Fruit fly (Drosophila melanogaster) whole organism, prepupa: ENCODE data around the gene CG3713.

Experiments
- CG10631 ChIP-seq: fragments of 200-800 bp; sonication (Bioruptor generic); optimal IDR thresholded peaks from 2 replicates; lab custom pipeline; 2016; ENCODE audit warnings: missing biosample characterization, missing genetic modification characterization
- CG10669 ChIP-seq: fragments of 200-800 bp; sonication (Bioruptor generic); optimal IDR thresholded peaks from 3 replicates; lab custom pipeline; 2018; ENCODE audit warnings: missing biosample characterization, mild to moderate bottlenecking, missing genetic modification characterization, moderate library complexity
- CG11294 ChIP-seq: fragments of 200-800 bp; sonication (Bioruptor generic); IDR thresholded peaks from 2 replicates; pipeline ENCODE4 v1.3.6; 2022; ENCODE audit warnings: missing biosample characterization, missing genetic modification characterization
- CG11762 ChIP-seq: fragments of 200-800 bp; sonication (Bioruptor generic); optimal IDR thresholded peaks from 3 replicates; lab custom pipeline; 2016; ENCODE audit warnings: missing biosample characterization, missing genetic modification characterization; ENCODE audit not compliant: insufficient read depth
- CG15336 ChIP-seq: fragments of 200-800 bp; sonication (Bioruptor generic); IDR thresholded peaks from 2 replicates; pipeline ENCODE4 v1.3.6; 2022; ENCODE audit warnings: missing biosample characterization, missing genetic modification characterization
- CG1621 ChIP-seq: fragments of 200-800 bp; sonication (Bioruptor generic); optimal IDR thresholded peaks from 3 replicates; lab custom pipeline; 2018; ENCODE audit warnings: missing biosample characterization, mild to moderate bottlenecking, missing genetic modification characterization
- CG16779 ChIP-seq: fragments of 200-800 bp; sonication (Bioruptor generic); optimal IDR thresholded peaks from 3 replicates; lab custom pipeline; 2017; ENCODE audit warnings: missing biosample characterization, mild to moderate bottlenecking, missing genetic modification characterization
- CG3032 ChIP-seq: fragments of 200-800 bp; optimal IDR thresholded peaks from 2 replicates; lab custom pipeline; 2019; ENCODE audit warnings: missing biosample characterization, mild to moderate bottlenecking, missing genetic modification characterization, moderate library complexity
- CG32006 ChIP-seq: fragments of 200-800 bp; sonication (Bioruptor generic); optimal IDR thresholded peaks from 3 replicates; lab custom pipeline; 2017; ENCODE audit warnings: missing biosample characterization, mild to moderate bottlenecking, missing genetic modification characterization
- CG34406 ChIP-seq: fragments of 200-800 bp; sonication (Bioruptor generic); optimal IDR thresholded peaks from 3 replicates; lab custom pipeline; 2016; ENCODE audit warnings: missing biosample characterization, missing genetic modification characterization
- CG3919 ChIP-seq: fragments of 200-800 bp; sonication (Bioruptor generic); optimal IDR thresholded peaks from 3 replicates; lab custom pipeline; 2016; ENCODE audit warnings: missing biosample characterization, missing genetic modification characterization
- CG4318 ChIP-seq: fragments of 200-800 bp; sonication (Bioruptor generic); optimal IDR thresholded peaks from 3 replicates; lab custom pipeline; 2017; ENCODE audit warnings: missing biosample characterization, mild to moderate bottlenecking, missing genetic modification characterization
- CG6276 ChIP-seq: fragments of 200-800 bp; sonication (Bioruptor generic); optimal IDR thresholded peaks from 2 replicates; lab custom pipeline; 2017; ENCODE audit warnings: missing biosample characterization, mild to moderate bottlenecking, missing genetic modification characterization
- CG6808 ChIP-seq: fragments of 200-800 bp; sonication (Bioruptor generic); optimal IDR thresholded peaks from 3 replicates; lab custom pipeline; 2017; ENCODE audit warnings: missing biosample characterization, missing genetic modification characterization, mild to moderate bottlenecking, moderate library complexity, missing genetic modification reagents
- CG7368 ChIP-seq: fragments of 200-800 bp; sonication (Bioruptor generic); optimal IDR thresholded peaks from 3 replicates; lab custom pipeline; 2016; ENCODE audit warnings: missing biosample characterization, missing genetic modification characterization
- CG8119 ChIP-seq: fragments of 200-800 bp; sonication (Bioruptor generic); IDR thresholded peaks from 3 replicates; pipeline ENCODE4 v1.3.6; 2022; ENCODE audit warnings: missing biosample characterization, missing genetic modification characterization
- CG9139 ChIP-seq: fragments of 200-800 bp; sonication (Bioruptor generic); optimal IDR thresholded peaks from 3 replicates; lab custom pipeline; 2017; ENCODE audit warnings: missing biosample characterization, mild to moderate bottlenecking, missing genetic modification characterization
- Eip78C ChIP-seq: fragments of 200-800 bp; sonication (Bioruptor generic); peaks from one replicate; lab custom pipeline; 2016; ENCODE audit warnings: missing biosample characterization, missing genetic modification characterization
- Eip93F ChIP-seq: fragments of 200-800 bp; sonication (Bioruptor generic); optimal IDR thresholded peaks from 2 replicates; lab custom pipeline; 2016; ENCODE audit warnings: missing biosample characterization, mild to moderate bottlenecking, missing genetic modification characterization
- Ets21C ChIP-seq: fragments of 200-800 bp; sonication (Bioruptor generic); optimal IDR thresholded peaks from 3 replicates; lab custom pipeline; 2016; ENCODE audit warnings: missing biosample characterization, missing genetic modification characterization
- Gug ChIP-seq: fragments of 200-800 bp; sonication (Bioruptor generic); IDR thresholded peaks from 2 replicates; pipeline ENCODE4 v1.3.6; 2022; ENCODE audit warnings: missing biosample characterization, missing genetic modification characterization
- Hr38 ChIP-seq: sonication (Bioruptor generic); optimal IDR thresholded peaks from 2 replicates; lab custom pipeline; 2016; ENCODE audit warnings: missing biosample characterization, missing genetic modification characterization
- Hr39 ChIP-seq: fragments of 200-800 bp; sonication (Bioruptor generic); optimal IDR thresholded peaks from 2 replicates; lab custom pipeline; 2016; ENCODE audit warnings: missing biosample characterization, missing genetic modification characterization
- Smox ChIP-seq: fragments of 200-800 bp; sonication (Bioruptor generic); optimal IDR thresholded peaks from 3 replicates; lab custom pipeline; 2016; ENCODE audit warnings: missing biosample characterization, missing genetic modification characterization
- Sox14 ChIP-seq: fragments of 200-800 bp; sonication (Bioruptor generic); optimal IDR thresholded peaks from 3 replicates; lab custom pipeline; 2016; ENCODE audit warnings: missing biosample characterization, missing genetic modification characterization
- Sox15 ChIP-seq: fragments of 200-800 bp; sonication (Bioruptor generic); optimal IDR thresholded peaks from 3 replicates; lab custom pipeline; 2016; ENCODE audit warnings: missing biosample characterization, missing genetic modification characterization
- achi ChIP-seq: fragments of 200-800 bp; sonication (Bioruptor generic); optimal IDR thresholded peaks from 3 replicates; lab custom pipeline; 2016; ENCODE audit warnings: missing biosample characterization, missing genetic modification characterization
- acj6 ChIP-seq: fragments of 200-800 bp; sonication (Bioruptor generic); optimal IDR thresholded peaks from 3 replicates; lab custom pipeline; 2016; ENCODE audit warnings: missing biosample characterization, missing genetic modification characterization
- cyc ChIP-seq: fragments of 200-800 bp; sonication (Bioruptor generic); optimal IDR thresholded peaks from 3 replicates; lab custom pipeline; 2016; ENCODE audit warnings: missing biosample characterization, missing genetic modification characterization
- dac ChIP-seq: fragments of 200-800 bp; sonication (Bioruptor generic); optimal IDR thresholded peaks from 2 replicates; lab custom pipeline; 2017; ENCODE audit warnings: missing biosample characterization, mild to moderate bottlenecking, missing genetic modification characterization
- dsx ChIP-seq: fragments of 200-800 bp; optimal IDR thresholded peaks from 3 replicates; lab custom pipeline; 2019; ENCODE audit warnings: missing biosample characterization, mild to moderate bottlenecking, missing genetic modification characterization, moderate library complexity; ENCODE audit not compliant: poor library complexity, severe bottlenecking
- eg ChIP-seq: fragments of 200-800 bp; sonication (Bioruptor generic); IDR thresholded peaks from 3 replicates; pipeline ENCODE4 v1.3.6; 2022; ENCODE audit warnings: missing biosample characterization, missing genetic modification characterization
- esn ChIP-seq: fragments of 200-800 bp; sonication (Bioruptor generic); optimal IDR thresholded peaks from 2 replicates; lab custom pipeline; 2016; ENCODE audit warnings: missing biosample characterization, mild to moderate bottlenecking, missing genetic modification characterization, moderate library complexity
- fd59A ChIP-seq: fragments of 200-800 bp; sonication (Bioruptor generic); optimal IDR thresholded peaks from 2 replicates; lab custom pipeline; 2017; ENCODE audit warnings: missing biosample characterization, mild to moderate bottlenecking, missing genetic modification characterization, missing genetic modification reagents
- fd85E ChIP-seq: fragments of 200-800 bp; sonication (Bioruptor generic); optimal IDR thresholded peaks from 3 replicates; lab custom pipeline; 2016; ENCODE audit warnings: missing biosample characterization, missing genetic modification characterization
- fkh ChIP-seq: fragments of 200-800 bp; sonication (Bioruptor generic); optimal IDR thresholded peaks from 3 replicates; lab custom pipeline; 2017; ENCODE audit warnings: missing biosample characterization, mild to moderate bottlenecking, missing genetic modification characterization, moderate library complexity
- lz ChIP-seq: fragments of 200-800 bp; sonication (Bioruptor generic); optimal IDR thresholded peaks from 3 replicates; lab custom pipeline; 2016; ENCODE audit warnings: missing biosample characterization, missing genetic modification characterization
- net ChIP-seq: fragments of 200-800 bp; sonication (Bioruptor generic); optimal IDR thresholded peaks from 3 replicates; lab custom pipeline; 2016; ENCODE audit warnings: missing biosample characterization, missing genetic modification characterization
- pdm3 ChIP-seq: fragments of 200-800 bp; sonication (Bioruptor generic); optimal IDR thresholded peaks from 3 replicates; lab custom pipeline; 2016; ENCODE audit warnings: missing biosample characterization, missing genetic modification characterization
- salr ChIP-seq, 2 experiments: fragments of 200-800 bp; sonication (Bioruptor generic); optimal IDR thresholded peaks; 3 replicates each; lab custom pipeline; 2016 to 2018; ENCODE audit warnings: missing biosample characterization in 2 of 2, missing genetic modification characterization in 2 of 2, mild to moderate bottlenecking in 1 of 2
- ss ChIP-seq, 2 experiments: fragments of 200-800 bp; sonication (Bioruptor generic); optimal IDR thresholded peaks; 2 replicates in 1 of 2; 3 replicates in 1 of 2; lab custom pipeline; 2017 to 2018; ENCODE audit warnings: mild to moderate bottlenecking in 2 of 2, missing biosample characterization in 2 of 2, missing genetic modification characterization in 2 of 2, moderate library complexity in 1 of 2
- topi ChIP-seq: fragments of 200-800 bp; sonication (Bioruptor generic); optimal IDR thresholded peaks from 3 replicates; lab custom pipeline; 2016; ENCODE audit warnings: missing biosample characterization, missing genetic modification characterization
- vri ChIP-seq: fragments of 200-800 bp; sonication (Bioruptor generic); optimal IDR thresholded peaks from 3 replicates; lab custom pipeline; 2016; ENCODE audit warnings: missing biosample characterization, mild to moderate bottlenecking, missing genetic modification characterization

CG3713 gene

dm6 chrX:847057-847456 lies at the start of gene CG3713:
Gene CG3713 (minus strand): TSS chrX:847157.
- TF ChIP-seq fd85E (GFP tag; lab: Kevin White, UChicago) (no peak), CG10669 (no peak), esn (GFP tag; lab: Kevin White, UChicago) (no peak), Hr39 (GFP tag; lab: Kevin White, UChicago) (no peak), dsx (GFP tag; lab: Kevin White, UChicago) (no peak), Ets21C (GFP tag; lab: Kevin White, UChicago) (no peak), Hr38 (GFP tag; lab: Kevin White, UChicago) (no peak), pdm3 (GFP tag; lab: Kevin White, UChicago) (no peak)

dm6 chrX:894182-894581 lies 47.2 kb upstream of the CG3713 start, which contains the start of gene CG11663:
Gene CG11663 (plus strand): TSS chrX:894482.
- TF ChIP-seq Hr39 (GFP tag; lab: Kevin White, UChicago) (no peak), CG11762 (GFP tag; lab: Kevin White, UChicago) (no peak), CG1621 (tag; lab: Kevin White, UChicago) (no peak), lz (GFP tag; lab: Kevin White, UChicago) (no peak), CG7368 (GFP tag; lab: Kevin White, UChicago) (no peak), CG16779 (tag; lab: Kevin White, UChicago) (no peak), dsx (GFP tag; lab: Kevin White, UChicago) (no peak), CG3032 (no peak), CG34406 (GFP tag; lab: Kevin White, UChicago) (no peak), CG11294 (GFP tag; lab: Robert Waterston, UW) (no peak), fkh (GFP tag; lab: Kevin White, UChicago) (no peak), fd59A (no peak), achi (no peak), CG15336 (GFP tag; lab: Robert Waterston, UW) (no peak)
- TF ChIP-seq, all 60 proteins: peak for 0

- no peak for TF ChIP-seq CG11294 (GFP tag; lab: Robert Waterston, UW)
- TF ChIP-seq vri: no peak
- no peak for TF ChIP-seq CG11762 (GFP tag; lab: Kevin White, UChicago)
- TF ChIP-seq esn (GFP tag; lab: Kevin White, UChicago): no peak
Observed at dm6 chrX:875432-875831, 28.5 kb upstream of the CG3713 start, which contains the start of gene CG11664. Gene CG11664 (plus strand): TSS chrX:875732.

- TF ChIP-seq CG8119 (GFP tag; lab: Robert Waterston, UW) (no peak), Sox15 (GFP tag; lab: Kevin White, UChicago) (no peak), CG6808 (GFP tag; lab: Kevin White, UChicago) (peak; percentile 1), achi (no peak), Sox14 (no peak), CG15336 (GFP tag; lab: Robert Waterston, UW) (0 out of 2 replicates have a peak, but pooled peaks have one; percentile 25), fkh (GFP tag; lab: Kevin White, UChicago) (no peak), cyc (peak; percentile 38), Hr38 (GFP tag; lab: Kevin White, UChicago) (no peak), CG3919 (GFP tag; lab: Kevin White, UChicago) (peak; percentile 46), CG4318 (GFP tag; lab: Kevin White, UChicago) (no peak), salr (GFP tag; optimal IDR thresholded peaks at IDR 0.05; lab: Kevin White, UChicago) (no peak), ss (GFP tag; optimal IDR thresholded peaks at IDR 0.05; lab: Kevin White, UChicago) (no peak), dac (GFP tag; lab: Kevin White, UChicago) (no peak), CG9139 (GFP tag; lab: Kevin White, UChicago) (no peak), fd85E (GFP tag; lab: Kevin White, UChicago) (no peak), CG3032 (peak; percentile 12), Gug (GFP tag; lab: Robert Waterston, UW) (0 out of 2 replicates have a peak, but pooled peaks have one; percentile 15), lz (GFP tag; lab: Kevin White, UChicago) (peak; percentile 21), CG11762 (GFP tag; lab: Kevin White, UChicago) (no peak), Eip78C (GFP tag; lab: Kevin White, UChicago) (peak; percentile 72), CG10631 (no peak), acj6 (GFP tag; lab: Kevin White, UChicago) (peak; percentile 17), net (GFP tag; lab: Kevin White, UChicago) (peak; percentile 13), Eip93F (GFP tag; lab: Kevin White, UChicago) (no peak), Ets21C (GFP tag; lab: Kevin White, UChicago) (no peak), Smox (peak; percentile 14), CG1621 (tag; lab: Kevin White, UChicago) (no peak), CG32006 (GFP tag; lab: Kevin White, UChicago) (peak; percentile 4), eg (GFP tag; lab: Robert Waterston, UW) (0 out of 3 replicates have a peak, but pooled peaks have one; percentile 26), CG6276 (GFP tag; lab: Kevin White, UChicago) (no peak), CG7368 (GFP tag; lab: Kevin White, UChicago) (peak; percentile 10), topi (GFP tag; lab: Kevin White, UChicago) (peak; percentile 14)
Observed at dm6 chrX:873739-874138, 26.8 kb upstream of the CG3713 start.
